Worm (Caenorhabditis elegans) whole organism, early embryonic: ENCODE data around the gene rab-19.

Experiments used
- B0310.2 ChIP-seq: sonication (generic microtip); optimal IDR thresholded peaks from 2 replicates; lab custom pipeline; 2016; ENCODE audit warnings: mild to moderate bottlenecking, missing genetic modification characterization, missing compliant biosample characterization
- F13C5.2 ChIP-seq: sonication (generic microtip); optimal IDR thresholded peaks from 2 replicates; lab custom pipeline; 2017; ENCODE audit warnings: mild to moderate bottlenecking, missing genetic modification characterization, inconsistent platforms, missing compliant biosample characterization
- aly-1 ChIP-seq: sonication (generic microtip); optimal IDR thresholded peaks from 2 replicates; lab custom pipeline; 2016; ENCODE audit warnings: missing genetic modification characterization, missing compliant biosample characterization
- ama-1 ChIP-seq: fragments of 150-350 bp; optimal IDR thresholded peaks from 2 replicates; lab custom pipeline; 2014
- ceh-13 ChIP-seq: fragments of 200-800 bp; sonication (Bioruptor generic); optimal IDR thresholded peaks from 2 replicates; lab custom pipeline; 2018; ENCODE audit warnings: mild to moderate bottlenecking, missing genetic modification characterization, missing compliant biosample characterization
- ceh-36 ChIP-seq: sonication (generic microtip); optimal IDR thresholded peaks from 2 replicates; lab custom pipeline; 2016; ENCODE audit warnings: missing genetic modification characterization, inconsistent platforms, missing compliant biosample characterization
- ets-7 ChIP-seq: sonication (generic microtip); optimal IDR thresholded peaks from 2 replicates; lab custom pipeline; 2016; ENCODE audit warnings: missing genotype, missing genetic modification characterization, missing compliant biosample characterization
- flt-1 ChIP-seq: fragments of 200-800 bp; sonication (Bioruptor generic); IDR thresholded peaks from 2 replicates; pipeline ENCODE4 v1.3.6; 2022; ENCODE audit warnings: missing genetic modification characterization, missing compliant biosample characterization
- hmbx-1 ChIP-seq: sonication (generic microtip); optimal IDR thresholded peaks from 2 replicates; lab custom pipeline; 2016; ENCODE audit warnings: mild to moderate bottlenecking, missing genetic modification characterization, missing compliant biosample characterization
- hmg-4 ChIP-seq: fragments of 200-800 bp; sonication (Bioruptor generic); optimal IDR thresholded peaks from 2 replicates; lab custom pipeline; 2018; ENCODE audit warnings: mild to moderate bottlenecking, missing genetic modification characterization, missing compliant biosample characterization
- hnd-1 ChIP-seq: sonication (generic microtip); optimal IDR thresholded peaks from 2 replicates; lab custom pipeline; 2016; ENCODE audit warnings: missing genetic modification characterization, missing compliant biosample characterization
- pes-1 ChIP-seq: fragments of 200-800 bp; sonication (Bioruptor generic); IDR thresholded peaks from 2 replicates; pipeline ENCODE4 v1.3.6; 2022; ENCODE audit warnings: missing genetic modification reagents, missing genetic modification characterization, missing compliant biosample characterization
- scrt-1 ChIP-seq: fragments of 200-800 bp; sonication (Bioruptor generic); IDR thresholded peaks from 2 replicates; pipeline ENCODE4 v1.3.6; 2022; ENCODE audit warnings: missing genetic modification characterization, missing compliant biosample characterization
- sea-1 ChIP-seq: fragments of 200-800 bp; sonication (Bioruptor generic); conservative IDR thresholded peaks from 2 replicates; pipeline ENCODE4 v1.3.6; 2022; ENCODE audit warnings: missing genetic modification characterization, missing compliant biosample characterization
- tbx-11 ChIP-seq: fragments of 200-800 bp; sonication (Bioruptor generic); IDR thresholded peaks from 2 replicates; pipeline ENCODE4 v1.3.6; 2022; ENCODE audit warnings: missing genetic modification characterization, missing compliant biosample characterization
- tbx-37 ChIP-seq: fragments of 200-800 bp; sonication (Bioruptor generic); conservative IDR thresholded peaks from 2 replicates; pipeline ENCODE4 v1.3.6; 2022; ENCODE audit warnings: missing genetic modification reagents, missing genetic modification characterization, missing compliant biosample characterization
- tra-4 ChIP-seq: sonication (generic microtip); optimal IDR thresholded peaks from 2 replicates; lab custom pipeline; 2017; ENCODE audit warnings: missing genetic modification characterization, missing compliant biosample characterization

Gene rab-19

ce11 chrIV:13377716-13378115 is 6.5 kb downstream of the rab-19 start, which contains the start of gene mau-8:
mau-8 (plus strand) TSS chrIV:13378016.
- TF ChIP-seq hnd-1 = no peak
- TF ChIP-seq sea-1 (GFP tag; lab: Robert Waterston, UW) = no peak
- no peak for TF ChIP-seq tra-4 (tag; lab: Kevin White, UChicago)
- TF ChIP-seq F13C5.2 (tag; lab: Kevin White, UChicago) = no peak
- no peak for TF ChIP-seq ceh-36 (tag; lab: Kevin White, UChicago)
- no peak for TF ChIP-seq ceh-13 (GFP tag; lab: Kevin White, UChicago)

- TF ChIP-seq F13C5.2 (tag; lab: Kevin White, UChicago) = no peak
- no peak for TF ChIP-seq flt-1
- TF ChIP-seq ceh-13 (GFP tag; lab: Kevin White, UChicago) = no peak
- no peak for TF ChIP-seq ceh-36 (tag; lab: Kevin White, UChicago)
- no peak for TF ChIP-seq B0310.2
- no peak for TF ChIP-seq ets-7
- no peak for TF ChIP-seq hmbx-1 (tag; lab: Kevin White, UChicago)
- TF ChIP-seq tbx-37 (GFP tag; lab: Robert Waterston, UW) = no peak
- no peak for TF ChIP-seq sea-1 (GFP tag; lab: Robert Waterston, UW)
- TF ChIP-seq hnd-1 = no peak
- no peak for TF ChIP-seq scrt-1 (GFP tag; lab: Robert Waterston, UW)
- no peak for TF ChIP-seq tbx-11 (GFP tag; lab: Robert Waterston, UW)
- no peak for TF ChIP-seq tra-4 (tag; lab: Kevin White, UChicago)
- no peak for TF ChIP-seq pes-1 (GFP tag; lab: Robert Waterston, UW)
- TF ChIP-seq ama-1 = no peak
- TF ChIP-seq hmg-4 (GFP tag; lab: Kevin White, UChicago) = no peak
- TF ChIP-seq aly-1 = no peak
Observed at ce11 chrIV:13374918-13375317, 9.3 kb downstream of the rab-19 start.

ce11 chrIV:13371699-13372098 is 12.5 kb downstream of the rab-19 start, which contains the start of gene Y62E10A.6:
Y62E10A.6 (plus strand) TSS chrIV:13371999.
- TF ChIP-seq tbx-11 (GFP tag; lab: Robert Waterston, UW) (no peak), ama-1 (no peak)

ce11 chrIV:13370235-13370739 is 13.9 kb downstream of the rab-19 start, which contains the start of the genes rla-2, popl-7 and Y62E10A.24:
rla-2 (minus strand) TSS chrIV:13370285.
popl-7 (plus strand) TSS chrIV:13370689.
Y62E10A.24 (plus strand) TSS chrIV:13370710.
- TF ChIP-seq ets-7 (no peak), hnd-1 (no peak), tbx-11 (GFP tag; lab: Robert Waterston, UW) (no peak), sea-1 (GFP tag; lab: Robert Waterston, UW) (no peak), ama-1 (no peak), tbx-37 (GFP tag; lab: Robert Waterston, UW) (no peak), aly-1 (no peak), scrt-1 (GFP tag; lab: Robert Waterston, UW) (no peak), pes-1 (GFP tag; lab: Robert Waterston, UW) (no peak), hmg-4 (GFP tag; lab: Kevin White, UChicago) (no peak)

ce11 chrIV:13369120-13369842 is 14.9 kb downstream of the rab-19 start, which contains the start of gene agt-1:
agt-1 (minus strand) TSS chrIV:13369412.
- no peak for TF ChIP-seq ceh-36 (tag; lab: Kevin White, UChicago)
- no peak for TF ChIP-seq B0310.2

ce11 chrIV:13364869-13365268 is 19.3 kb downstream of the rab-19 start, which contains the start of gene srsx-25:
srsx-25 (plus strand) TSS chrIV:13365169.
- TF ChIP-seq hnd-1 (no peak), F13C5.2 (tag; lab: Kevin White, UChicago) (no peak)

ce11 chrIV:13360144-13360543 is 24.0 kb downstream of the rab-19 start, which contains the start of gene Y62E10A.3:
Y62E10A.3 (minus strand) TSS chrIV:13360244.
- TF ChIP-seq B0310.2 (no peak), ama-1 (no peak), hnd-1 (no peak), hmg-4 (GFP tag; lab: Kevin White, UChicago) (no peak), ceh-13 (GFP tag; lab: Kevin White, UChicago) (no peak), tbx-37 (GFP tag; lab: Robert Waterston, UW) (no peak)

ce11 chrIV:13358488-13358887 is 25.7 kb downstream of the rab-19 start, which contains the start of gene W02A2.8:
W02A2.8 (minus strand) TSS chrIV:13358588.
- no peak for TF ChIP-seq tbx-11 (GFP tag; lab: Robert Waterston, UW)
- TF ChIP-seq aly-1 = no peak

ce11 chrIV:13356005-13356404 is 28.2 kb downstream of the rab-19 start:
- TF ChIP-seq ets-7 (no peak), tbx-11 (GFP tag; lab: Robert Waterston, UW) (no peak), ceh-36 (tag; lab: Kevin White, UChicago) (no peak), tra-4 (tag; lab: Kevin White, UChicago) (no peak), hmg-4 (GFP tag; lab: Kevin White, UChicago) (no peak)
